Worm (Caenorhabditis elegans) whole organism, L3 larva: Measurements from ENCODE around the gene rpb-8.

Source experiments
- R02D3.7 ChIP-seq: fragments of 150-350 bp; optimal IDR thresholded peaks from 2 replicates; lab custom pipeline; 2014; ENCODE audit warnings: missing biosample characterization, missing genetic modification characterization
- aly-2 ChIP-seq: fragments of 150-350 bp; optimal IDR thresholded peaks from 2 replicates; lab custom pipeline; 2014; ENCODE audit warnings: missing biosample characterization, missing genetic modification characterization
- ama-1 ChIP-seq: fragments of 150-350 bp; optimal IDR thresholded peaks from 2 replicates; lab custom pipeline; 2018
- ceh-9 ChIP-seq: sonication (generic microtip); optimal IDR thresholded peaks from 2 replicates; lab custom pipeline; 2018; ENCODE audit warnings: missing biosample characterization, missing genetic modification characterization
- egl-5 ChIP-seq: fragments of 150-350 bp; optimal IDR thresholded peaks from 2 replicates; lab custom pipeline; 2017; ENCODE audit warnings: missing biosample characterization, missing genetic modification reagents, missing genetic modification characterization, inconsistent platforms
- elt-1 ChIP-seq: fragments of 150-350 bp; optimal IDR thresholded peaks from 2 replicates; lab custom pipeline; 2014; ENCODE audit warnings: missing biosample characterization, missing genetic modification characterization
- elt-2 ChIP-seq: sonication (generic microtip); optimal IDR thresholded peaks from 2 replicates; lab custom pipeline; 2016; ENCODE audit warnings: missing genetic modification reagents, mild to moderate bottlenecking, missing genetic modification characterization, missing compliant biosample characterization
- elt-3 ChIP-seq, 3 experiments: fragments of 150-350 bp in 1 of 3; sonication (generic microtip) in 2 of 3; optimal IDR thresholded peaks; 2 replicates in 2 of 3; 4 replicates in 1 of 3; lab custom pipeline; 2014 to 2017; ENCODE audit warnings: missing biosample characterization in 3 of 3, missing genetic modification characterization in 3 of 3
- fos-1 ChIP-seq: fragments of 150-350 bp; optimal IDR thresholded peaks from 2 replicates; lab custom pipeline; 2014; ENCODE audit warnings: missing biosample characterization, missing genetic modification characterization
- jun-1 ChIP-seq: fragments of 150-350 bp; optimal IDR thresholded peaks from 2 replicates; lab custom pipeline; 2014; ENCODE audit warnings: missing biosample characterization, missing genetic modification reagents, missing genetic modification characterization
- lin-15B ChIP-seq: fragments of 150-350 bp; optimal IDR thresholded peaks from 2 replicates; lab custom pipeline; 2014; ENCODE audit warnings: missing biosample characterization, missing genetic modification characterization
- lin-39 ChIP-seq: fragments of 150-350 bp; optimal IDR thresholded peaks from 2 replicates; lab custom pipeline; 2018; ENCODE audit warnings: missing biosample characterization, missing genetic modification reagents, missing genetic modification characterization
- lsy-12 ChIP-seq: sonication (generic microtip); optimal IDR thresholded peaks from 2 replicates; lab custom pipeline; 2016; ENCODE audit warnings: mild to moderate bottlenecking, missing genetic modification characterization, missing compliant biosample characterization
- mdl-1 ChIP-seq: fragments of 150-350 bp; optimal IDR thresholded peaks from 2 replicates; lab custom pipeline; 2014; ENCODE audit warnings: missing biosample characterization, missing genetic modification characterization
- mml-1 ChIP-seq: fragments of 150-350 bp; sonication (generic microtip); optimal IDR thresholded peaks from 3 replicates; lab custom pipeline; 2014; ENCODE audit warnings: missing biosample characterization, missing genetic modification characterization
- nfya-1 ChIP-seq: sonication (generic microtip); optimal IDR thresholded peaks from 2 replicates; lab custom pipeline; 2017; ENCODE audit warnings: missing genetic modification characterization, mild to moderate bottlenecking, missing compliant biosample characterization, antibody characterized with exemption, moderate library complexity; ENCODE audit not compliant: insufficient read depth
- nhr-11 ChIP-seq: fragments of 150-350 bp; optimal IDR thresholded peaks from 2 replicates; lab custom pipeline; 2014; ENCODE audit warnings: missing biosample characterization, missing genetic modification characterization
- nhr-12 ChIP-seq: fragments of 150-350 bp; optimal IDR thresholded peaks from 2 replicates; lab custom pipeline; 2014; ENCODE audit warnings: missing biosample characterization, missing genetic modification characterization
- nhr-28 ChIP-seq: fragments of 150-350 bp; optimal IDR thresholded peaks from 2 replicates; lab custom pipeline; 2014; ENCODE audit warnings: missing biosample characterization, missing genetic modification characterization
- nhr-43 ChIP-seq: sonication (generic microtip); optimal IDR thresholded peaks from 2 replicates; lab custom pipeline; 2016; ENCODE audit warnings: mild to moderate bottlenecking, missing genetic modification characterization, missing compliant biosample characterization; ENCODE audit not compliant: poor library complexity, severe bottlenecking
- nhr-76 ChIP-seq: fragments of 150-350 bp; sonication (generic microtip); optimal IDR thresholded peaks from 5 replicates; lab custom pipeline; 2014; ENCODE audit warnings: missing biosample characterization, missing genetic modification characterization
- pha-4 ChIP-seq: fragments of 150-350 bp; optimal IDR thresholded peaks from 2 replicates; lab custom pipeline; 2014; ENCODE audit warnings: missing biosample characterization, missing genetic modification reagents, missing genetic modification characterization
- pqm-1 ChIP-seq: fragments of 150-350 bp; optimal IDR thresholded peaks from 2 replicates; lab custom pipeline; 2017; ENCODE audit warnings: missing biosample characterization, missing genetic modification characterization, inconsistent platforms
- sea-2 ChIP-seq: fragments of 150-350 bp; sonication (generic microtip); optimal IDR thresholded peaks from 4 replicates; lab custom pipeline; 2014; ENCODE audit warnings: missing biosample characterization, missing genetic modification reagents, missing genetic modification characterization
- skn-1 ChIP-seq: fragments of 150-350 bp; optimal IDR thresholded peaks from 2 replicates; lab custom pipeline; 2014; ENCODE audit warnings: missing biosample characterization, missing genetic modification characterization
- snpc-4 ChIP-seq: fragments of 150-350 bp; optimal IDR thresholded peaks from 2 replicates; lab custom pipeline; 2014; ENCODE audit warnings: missing biosample characterization, missing genetic modification characterization
- tbx-2 ChIP-seq: sonication (generic microtip); optimal IDR thresholded peaks from 2 replicates; lab custom pipeline; 2016; ENCODE audit warnings: mild to moderate bottlenecking, missing genetic modification characterization, missing compliant biosample characterization
- unc-39 ChIP-seq: sonication (generic microtip); optimal IDR thresholded peaks from 4 replicates; lab custom pipeline; 2017; ENCODE audit warnings: missing biosample characterization, missing genetic modification characterization
- unc-62 ChIP-seq: fragments of 150-350 bp; sonication (generic microtip); optimal IDR thresholded peaks from 4 replicates; lab custom pipeline; 2014; ENCODE audit warnings: missing biosample characterization, missing genetic modification reagents, missing genetic modification characterization
- zag-1 ChIP-seq: fragments of 150-350 bp; optimal IDR thresholded peaks from 2 replicates; lab custom pipeline; 2014; ENCODE audit warnings: missing biosample characterization, missing genetic modification characterization

The rpb-8 gene

DNA sequence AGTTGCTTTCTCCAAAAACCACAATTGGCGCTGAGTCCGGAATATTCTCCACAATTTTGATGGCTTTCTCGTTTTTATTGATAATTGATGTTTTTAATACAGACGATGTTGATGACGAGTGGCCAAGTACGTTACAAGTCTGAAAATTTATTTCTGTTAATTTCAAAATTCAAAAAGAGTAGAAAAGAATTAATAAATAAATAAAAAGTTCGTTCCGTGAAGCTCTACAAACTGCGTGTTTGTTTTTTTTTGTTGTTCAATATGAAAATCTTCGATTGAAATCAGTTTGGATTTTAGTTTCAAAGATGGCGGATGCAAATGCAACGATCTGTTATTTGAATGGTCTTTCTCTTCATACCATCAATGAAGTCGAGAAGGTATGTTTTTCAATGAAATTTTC, 6.9 kb downstream of the rpb-8 start, which contains the start of gene F26F4.2:
Gene F26F4.2, plus strand, starts transcription at position 301 of the 400 bp plus-strand sequence.
- TF ChIP-seq ama-1 (lab: Kevin White, UChicago) = no peak
- no peak for TF ChIP-seq pha-4
- TF ChIP-seq, all 47 proteins: peak for 0

DNA sequence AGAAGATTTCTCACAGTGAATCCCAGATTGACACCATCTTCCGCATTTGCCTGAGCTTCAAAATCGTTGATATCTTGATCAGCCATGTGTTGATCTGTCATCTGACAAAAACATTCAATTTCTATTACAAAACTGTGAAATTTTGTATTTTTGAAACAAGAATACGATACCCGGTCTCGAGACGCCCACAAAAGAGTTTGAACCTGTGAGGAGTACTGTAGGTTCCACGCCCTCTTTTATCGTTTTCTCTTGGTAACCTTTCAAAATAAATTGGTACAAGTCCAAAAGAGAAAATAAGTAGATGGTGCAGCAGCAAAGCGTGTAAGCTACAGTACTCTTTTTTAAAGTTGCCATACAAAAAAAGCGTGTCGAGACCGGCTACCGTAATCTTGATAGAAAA, 7.9 kb downstream of the rpb-8 start, which contains the start of gene F26F4.12:
Gene F26F4.12, minus strand, starts transcription at position 101 of the 400 bp plus-strand sequence.
- no peak for TF ChIP-seq egl-5 (tag; lab: Kevin White, UChicago)

DNA sequence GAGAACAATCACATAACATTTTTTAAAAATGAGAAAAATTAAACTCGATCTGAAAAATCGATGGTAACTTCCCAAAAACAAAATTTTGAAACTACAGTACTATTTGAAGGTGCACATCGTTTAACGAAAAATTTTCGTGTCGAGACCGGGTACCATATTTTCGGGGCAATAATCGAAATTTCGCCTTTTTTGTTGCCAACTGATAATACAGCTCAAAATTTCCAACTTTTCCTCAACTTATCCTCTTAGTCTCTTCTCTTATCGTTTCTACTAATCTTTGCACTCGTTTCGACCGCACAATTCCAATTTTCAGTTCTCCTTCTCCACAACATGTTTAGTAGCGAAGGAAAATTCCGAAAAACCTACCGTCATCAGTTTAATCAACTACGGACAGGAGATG, 10.9 kb downstream of the rpb-8 start, which contains the start of gene rom-1:
Gene rom-1, plus strand, starts transcription at position 301 of the 400 bp plus-strand sequence.
- TF ChIP-seq elt-1 (no peak), snpc-4 (tag; lab: Kevin White, UChicago) (no peak), nfya-1 (tag; lab: Kevin White, UChicago) (no peak), elt-3 (tag; optimal IDR thresholded peaks at IDR 0.05; lab: Kevin White, UChicago) (no peak), elt-2 (tag; lab: Kevin White, UChicago) (no peak), skn-1 (tag; lab: Kevin White, UChicago) (no peak), unc-39 (tag; lab: Kevin White, UChicago) (no peak), sea-2 (GFP tag; lab: Kevin White, UChicago) (no peak), nhr-11 (tag; lab: Kevin White, UChicago) (no peak), R02D3.7 (no peak)

DNA sequence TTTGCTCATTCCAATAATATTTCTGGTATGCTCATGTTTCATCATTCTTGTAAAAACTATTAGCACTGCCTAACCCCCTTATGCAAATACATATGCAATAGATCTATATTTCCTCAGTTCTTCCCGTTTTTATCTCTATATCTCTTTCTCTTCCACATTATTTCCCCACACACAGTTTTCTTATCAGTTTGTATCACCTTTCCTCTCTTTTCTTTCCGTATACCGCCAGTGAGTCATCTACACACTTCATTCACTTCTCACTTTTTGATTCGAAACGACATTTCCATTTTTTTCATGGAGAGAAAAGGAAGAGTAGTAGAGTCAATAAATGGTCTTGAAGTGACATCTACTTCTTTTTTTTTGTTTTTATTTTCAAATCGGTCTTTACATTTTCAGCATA, 11.4 kb downstream of the rpb-8 start:
- TF ChIP-seq unc-62 (GFP tag; lab: Kevin White, UChicago) (no peak), lin-39 (no peak), nfya-1 (tag; lab: Kevin White, UChicago) (no peak), aly-2 (tag; lab: Kevin White, UChicago) (no peak), mml-1 (tag; lab: Kevin White, UChicago) (no peak), pha-4 (peak; percentile 24), elt-3 (tag; optimal IDR thresholded peaks at IDR 0.05; lab: Kevin White, UChicago) (peak in 1 of 3 experiments; percentile 40), skn-1 (tag; lab: Kevin White, UChicago) (no peak), nhr-28 (no peak), sea-2 (GFP tag; lab: Kevin White, UChicago) (no peak), tbx-2 (tag; lab: Kevin White, UChicago) (no peak), zag-1 (tag; lab: Kevin White, UChicago) (no peak), elt-2 (tag; lab: Kevin White, UChicago) (peak; percentile 64), ceh-9 (no peak), pqm-1 (tag; lab: Kevin White, UChicago) (peak; percentile 2), nhr-76 (tag; lab: Kevin White, UChicago) (no peak), lsy-12 (tag; lab: Kevin White, UChicago) (no peak), snpc-4 (tag; lab: Kevin White, UChicago) (peak; percentile 26), fos-1 (tag; lab: Kevin White, UChicago) (no peak), nhr-12 (tag; lab: Kevin White, UChicago) (no peak), jun-1 (tag; lab: Kevin White, UChicago) (peak; percentile 44), unc-39 (tag; lab: Kevin White, UChicago) (no peak), nhr-43 (tag; lab: Kevin White, UChicago) (no peak), ama-1 (lab: Kevin White, UChicago) (no peak)

DNA sequence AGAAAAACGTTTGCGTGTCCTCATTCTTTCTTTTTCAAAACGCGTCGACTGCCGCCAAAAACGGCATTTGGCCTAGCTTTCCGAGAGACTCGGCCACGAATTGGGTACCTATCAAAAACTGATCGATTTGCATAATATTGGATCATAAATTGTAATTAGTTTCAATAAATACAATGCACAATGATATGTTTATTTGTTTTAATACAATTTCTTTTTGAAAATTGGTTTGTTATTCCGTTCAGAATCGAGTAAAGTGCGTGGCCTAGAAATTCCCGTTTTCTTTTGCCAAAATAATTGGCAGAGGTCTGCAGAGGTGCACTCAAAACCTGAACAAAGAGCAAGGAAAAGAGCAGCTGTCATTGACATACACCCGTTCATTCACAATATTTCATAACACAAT, 12.4 kb downstream of the rpb-8 start, which contains the start of gene F26F4.8:
Gene F26F4.8, minus strand, starts transcription at position 69 of the 400 bp plus-strand sequence.
- TF ChIP-seq pha-4 (peak; percentile 14), unc-62 (GFP tag; lab: Kevin White, UChicago) (no peak), nfya-1 (tag; lab: Kevin White, UChicago) (peak; percentile 52), lin-15B (peak; percentile 42), aly-2 (tag; lab: Kevin White, UChicago) (no peak), mdl-1 (tag; lab: Kevin White, UChicago) (no peak)

DNA sequence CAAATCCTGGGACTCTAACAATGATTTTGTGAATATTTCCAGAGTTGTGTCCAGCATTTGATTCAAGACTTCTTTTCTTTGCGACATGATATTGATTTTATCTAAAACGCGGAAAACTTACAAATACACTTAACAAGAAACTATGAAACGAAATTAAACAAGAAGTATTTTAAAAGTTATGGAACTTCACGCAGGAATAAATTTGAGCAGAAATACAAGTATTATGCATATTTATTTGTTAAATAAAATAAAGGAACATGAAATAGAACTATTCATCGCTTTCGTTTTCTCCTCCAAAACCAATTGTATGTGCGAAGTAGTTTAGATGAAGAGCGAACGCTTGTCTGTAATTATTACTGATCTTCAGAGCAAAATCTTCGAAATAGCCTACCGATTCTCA, 14.0 kb downstream of the rpb-8 start, which contains the start of gene kbp-2:
Gene kbp-2, minus strand, starts transcription at position 101 of the 400 bp plus-strand sequence.
- TF ChIP-seq pha-4 (no peak), ceh-9 (no peak), lsy-12 (tag; lab: Kevin White, UChicago) (no peak), sea-2 (GFP tag; lab: Kevin White, UChicago) (no peak), snpc-4 (tag; lab: Kevin White, UChicago) (no peak), elt-1 (no peak)
